Fruit fly (Drosophila melanogaster): Measurements from ENCODE around the gene CG14711.

Gene CG14711

dm6 chr3R:11582253-11582589 lies 40.9 kb upstream of the CG14711 start (continued):
- peak; percentile 79 for TF ChIP-seq CG2712 (tag; optimal IDR thresholded peaks at IDR 0.05)
- no peak for TF ChIP-seq ac (GFP tag; optimal IDR thresholded peaks at IDR 0.05)
- TF ChIP-seq Dref (GFP tag; IDR thresholded peaks at IDR 0.05): no peak
- TF ChIP-seq NC2α (GFP tag; optimal IDR thresholded peaks at IDR 0.05): no peak
- TF ChIP-seq jigr1 (GFP tag; IDR thresholded peaks at IDR 0.05): no peak
- peak; percentile 50 for TF ChIP-seq CG1792 (GFP tag; optimal IDR thresholded peaks at IDR 0.05)
- no peak for TF ChIP-seq fd102C (GFP tag; optimal IDR thresholded peaks at IDR 0.05)
- peak; percentile 62; the same call in 1 of the 2 replicates for TF ChIP-seq ssp (GFP tag; IDR thresholded peaks at IDR 0.05)
- peak; percentile 56 for TF ChIP-seq ewg (GFP tag; optimal IDR thresholded peaks at IDR 0.05)
- TF ChIP-seq CG8765 (GFP tag; IDR thresholded peaks at IDR 0.05): no peak
- TF ChIP-seq sim (GFP tag; IDR thresholded peaks at IDR 0.05): 0 out of 2 replicates have a peak, but pooled peaks have one; percentile 29
- peak; percentile 53 for TF ChIP-seq Dad (GFP tag; optimal IDR thresholded peaks at IDR 0.05)
- TF ChIP-seq Hmx (GFP tag; optimal IDR thresholded peaks at IDR 0.05): no peak
- no peak for TF ChIP-seq eve (GFP tag; optimal IDR thresholded peaks at IDR 0.05)
- TF ChIP-seq Asciz (GFP tag; optimal IDR thresholded peaks at IDR 0.05): peak; percentile 63
- peak; percentile 56 for TF ChIP-seq ems (GFP tag; optimal IDR thresholded peaks at IDR 0.05)
- TF ChIP-seq HHEX (GFP tag; optimal IDR thresholded peaks at IDR 0.05): peak; percentile 65
- peak; percentile 74 for TF ChIP-seq ken (GFP tag; IDR thresholded peaks at IDR 0.05)
- TF ChIP-seq sr (GFP tag; IDR thresholded peaks at IDR 0.05): peak; percentile 8; the same call in 1 of the 3 replicates
- TF ChIP-seq MESR4 (GFP tag; optimal IDR thresholded peaks at IDR 0.05): no peak
- TF ChIP-seq sima (GFP tag; optimal IDR thresholded peaks at IDR 0.05): no peak
- no peak for TF ChIP-seq NC2β (GFP tag; optimal IDR thresholded peaks at IDR 0.05)
- TF ChIP-seq hth (optimal IDR thresholded peaks at IDR 0.05): no peak
- TF ChIP-seq CG14710 (tag; optimal IDR thresholded peaks at IDR 0.05): peak; percentile 21
- TF ChIP-seq al (GFP tag; IDR thresholded peaks at IDR 0.05): peak; percentile 38; the same call in 1 of the 2 replicates
- TF ChIP-seq PHDP (tag; optimal IDR thresholded peaks at IDR 0.05): peak; percentile 67
- peak; percentile 84 for TF ChIP-seq D19B (GFP tag; optimal IDR thresholded peaks at IDR 0.05)
- no peak for TF ChIP-seq gfzf (GFP tag; optimal IDR thresholded peaks at IDR 0.05)
- TF ChIP-seq Dip2 (GFP tag; IDR thresholded peaks at IDR 0.05): no peak
- TF ChIP-seq CG14667 (GFP tag; IDR thresholded peaks at IDR 0.05): peak; percentile 61
- TF ChIP-seq tap (tag; optimal IDR thresholded peaks at IDR 0.05): no peak
- 0 out of 3 replicates have a peak, but pooled peaks have one; percentile 29 for TF ChIP-seq Dbx (GFP tag; IDR thresholded peaks at IDR 0.05)
- no peak for TF ChIP-seq h (optimal IDR thresholded peaks at IDR 0.05)
- TF ChIP-seq Scr (GFP tag; IDR thresholded peaks at IDR 0.05; ENCODE audit: partially characterized antibody): no peak
- TF ChIP-seq fd96Cb (tag; optimal IDR thresholded peaks at IDR 0.05): peak; percentile 62
- peak; percentile 30; the same call in 1 of the 2 replicates for TF ChIP-seq Atf6 (GFP tag; IDR thresholded peaks at IDR 0.05)
- no peak for TF ChIP-seq Gsc (GFP tag; IDR thresholded peaks at IDR 0.05)
- TF ChIP-seq CG3847 (GFP tag; IDR thresholded peaks at IDR 0.05): peak; percentile 57
- no peak for TF ChIP-seq CG9215 (GFP tag; IDR thresholded peaks at IDR 0.05)
- peak; percentile 11; the same call in 1 of the 3 replicates for TF ChIP-seq CG11456 (GFP tag; IDR thresholded peaks at IDR 0.05)
- TF ChIP-seq Ets97D (GFP tag; optimal IDR thresholded peaks at IDR 0.05): peak; percentile 20
- TF ChIP-seq psq (GFP tag; optimal IDR thresholded peaks at IDR 0.05): no peak
- TF ChIP-seq insv (GFP tag; optimal IDR thresholded peaks at IDR 0.05): no peak
- TF ChIP-seq yki (optimal IDR thresholded peaks at IDR 0.05): no peak
- TF ChIP-seq rib (GFP tag; IDR thresholded peaks at IDR 0.05): no peak
- TF ChIP-seq corto (GFP tag; optimal IDR thresholded peaks at IDR 0.05): no peak
- peak; percentile 60; the same call in 1 of the 3 replicates for TF ChIP-seq CG2889 (GFP tag; IDR thresholded peaks at IDR 0.05)
- TF ChIP-seq CG7556 (GFP tag; optimal IDR thresholded peaks at IDR 0.05): peak; percentile 57
- TF ChIP-seq CG8478 (optimal IDR thresholded peaks at IDR 0.05): no peak
- TF ChIP-seq E2f2 (GFP tag; IDR thresholded peaks at IDR 0.05): peak; percentile 40
- peak; percentile 23 for TF ChIP-seq crc (GFP tag; optimal IDR thresholded peaks at IDR 0.05)
- TF ChIP-seq pb (GFP tag; optimal IDR thresholded peaks at IDR 0.05): peak; percentile 55
- TF ChIP-seq vfl (GFP tag; optimal IDR thresholded peaks at IDR 0.05): no peak
- TF ChIP-seq Meics (GFP tag; optimal IDR thresholded peaks at IDR 0.05): no peak

Data from whole organism, embryonic.